Worm (Caenorhabditis elegans): ENCODE results near the gene srd-74.
A peak's percentile ranks its signal among the peaks of the same experiment; 100 is the strongest.

Gene srd-74

DNA sequence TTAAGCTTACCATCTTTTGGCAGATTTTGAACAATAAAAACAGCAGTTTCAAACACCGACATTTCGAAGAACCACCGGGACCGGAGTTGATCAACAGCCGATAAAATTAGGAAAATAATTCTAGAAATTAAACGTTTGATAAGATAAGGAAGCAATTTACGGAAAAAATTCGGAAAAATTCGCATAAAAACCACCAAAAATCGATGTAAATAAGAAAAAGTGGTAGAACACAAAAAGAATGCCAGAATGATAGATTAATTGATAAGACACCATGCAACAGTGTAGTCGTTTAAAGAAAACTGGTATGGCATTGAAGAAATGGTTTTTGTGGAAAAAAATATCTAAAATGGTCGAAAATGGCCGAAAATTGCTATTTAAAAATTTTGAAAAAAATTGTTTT lies 40.5 kb downstream of the srd-74 start, which contains the start of gene maa-1:
maa-1 (minus strand) TSS at position 120 of the 400 bp plus-strand sequence.
- TF ChIP-seq him-1 (tag; optimal IDR thresholded peaks at IDR 0.05), result no peak
- TF ChIP-seq W03F9.2 (tag; optimal IDR thresholded peaks at IDR 0.05), result no peak

DNA sequence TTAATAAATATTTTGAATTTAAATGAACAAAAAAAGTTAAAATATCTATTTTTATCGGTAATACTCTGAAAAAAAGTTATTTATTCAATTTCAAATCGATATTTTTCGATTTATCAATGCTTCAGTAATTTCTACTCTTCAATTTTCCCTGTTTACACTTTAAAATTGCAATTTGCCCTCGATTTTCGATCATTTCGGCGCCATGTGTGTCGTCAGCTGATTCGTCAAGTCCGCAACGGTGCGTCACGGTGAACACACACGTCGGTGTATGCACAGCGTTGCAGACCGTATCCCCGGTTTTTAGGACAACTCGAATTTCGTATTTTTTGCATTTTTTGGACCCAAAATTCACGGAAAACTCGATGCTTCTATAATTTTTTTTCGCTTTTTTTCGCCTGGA lies 41.4 kb downstream of the srd-74 start, which contains the start of gene C18D11.3:
C18D11.3 (plus strand) TSS at position 189 of the 400 bp plus-strand sequence.
- peak; percentile 35 for TF ChIP-seq him-1 (tag; optimal IDR thresholded peaks at IDR 0.05)
- TF ChIP-seq W03F9.2 (tag; optimal IDR thresholded peaks at IDR 0.05), result peak; percentile 79
- TF ChIP-seq dao-5 (tag; optimal IDR thresholded peaks at IDR 0.05), result no peak

ce11 chrIII:11824088-11824487 lies 42.2 kb downstream of the srd-74 start:
- no peak for TF ChIP-seq dao-5 (tag; optimal IDR thresholded peaks at IDR 0.05)
- TF ChIP-seq him-1 (tag; optimal IDR thresholded peaks at IDR 0.05), result no peak

- no peak for TF ChIP-seq dao-5 (tag; optimal IDR thresholded peaks at IDR 0.05)
- TF ChIP-seq W03F9.2 (tag; optimal IDR thresholded peaks at IDR 0.05), result no peak
- no peak for TF ChIP-seq him-1 (tag; optimal IDR thresholded peaks at IDR 0.05)
Observed at ce11 chrIII:11824580-11824979, 42.7 kb downstream of the srd-74 start.

DNA sequence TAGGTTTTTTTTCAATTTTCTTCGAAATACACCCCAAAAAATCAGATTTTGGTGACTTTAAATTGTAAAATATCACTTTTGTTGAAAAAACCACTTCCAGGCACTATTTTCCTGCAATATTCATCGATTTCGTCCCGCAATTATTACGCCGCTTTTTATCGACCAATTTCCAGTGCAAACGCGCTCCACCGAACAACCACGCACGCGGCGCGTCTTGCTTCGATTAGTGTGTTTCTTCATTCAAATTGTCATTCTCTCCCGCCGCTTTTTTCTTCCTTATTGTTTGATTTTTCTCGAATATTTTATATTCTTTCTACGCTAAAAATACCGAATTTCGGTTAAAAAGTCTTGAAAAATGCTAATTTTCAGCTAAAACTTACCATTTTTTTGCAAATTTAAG lies 43.8 kb downstream of the srd-74 start:
- TF ChIP-seq him-1 (tag; optimal IDR thresholded peaks at IDR 0.05), result no peak
- no peak for TF ChIP-seq dao-5 (tag; optimal IDR thresholded peaks at IDR 0.05)
- TF ChIP-seq W03F9.2 (tag; optimal IDR thresholded peaks at IDR 0.05), result peak; percentile 19

ce11 chrIII:11826118-11826517 lies 44.2 kb downstream of the srd-74 start, which contains the start of gene rsp-8:
TSS of gene rsp-8 (plus strand) at chrIII:11826418.
- no peak for TF ChIP-seq dao-5 (tag; optimal IDR thresholded peaks at IDR 0.05)
- TF ChIP-seq W03F9.2 (tag; optimal IDR thresholded peaks at IDR 0.05), result no peak
- no peak for TF ChIP-seq him-1 (tag; optimal IDR thresholded peaks at IDR 0.05)

DNA sequence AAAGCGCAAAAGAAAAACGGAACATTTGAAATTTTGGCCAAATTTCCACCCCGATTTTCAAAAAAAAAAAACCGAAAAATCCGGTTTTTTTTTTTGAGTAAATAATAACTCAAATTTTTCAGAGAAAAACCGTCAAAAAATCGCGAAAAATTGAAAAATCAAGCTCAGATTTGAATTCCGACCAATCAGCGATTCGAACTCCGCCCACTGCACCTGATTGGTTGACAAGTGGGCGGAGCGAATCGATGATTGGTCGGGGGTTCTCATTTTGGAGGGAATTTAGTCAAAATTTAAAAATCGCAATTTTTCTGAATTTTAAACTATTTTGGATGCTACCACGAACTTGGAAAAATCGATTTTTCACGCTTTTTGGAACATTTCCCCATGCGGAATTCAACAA lies 47.2 kb downstream of the srd-74 start:
- TF ChIP-seq W03F9.2 (tag; optimal IDR thresholded peaks at IDR 0.05) (no peak), dao-5 (tag; optimal IDR thresholded peaks at IDR 0.05) (no peak), him-1 (tag; optimal IDR thresholded peaks at IDR 0.05) (no peak)

DNA sequence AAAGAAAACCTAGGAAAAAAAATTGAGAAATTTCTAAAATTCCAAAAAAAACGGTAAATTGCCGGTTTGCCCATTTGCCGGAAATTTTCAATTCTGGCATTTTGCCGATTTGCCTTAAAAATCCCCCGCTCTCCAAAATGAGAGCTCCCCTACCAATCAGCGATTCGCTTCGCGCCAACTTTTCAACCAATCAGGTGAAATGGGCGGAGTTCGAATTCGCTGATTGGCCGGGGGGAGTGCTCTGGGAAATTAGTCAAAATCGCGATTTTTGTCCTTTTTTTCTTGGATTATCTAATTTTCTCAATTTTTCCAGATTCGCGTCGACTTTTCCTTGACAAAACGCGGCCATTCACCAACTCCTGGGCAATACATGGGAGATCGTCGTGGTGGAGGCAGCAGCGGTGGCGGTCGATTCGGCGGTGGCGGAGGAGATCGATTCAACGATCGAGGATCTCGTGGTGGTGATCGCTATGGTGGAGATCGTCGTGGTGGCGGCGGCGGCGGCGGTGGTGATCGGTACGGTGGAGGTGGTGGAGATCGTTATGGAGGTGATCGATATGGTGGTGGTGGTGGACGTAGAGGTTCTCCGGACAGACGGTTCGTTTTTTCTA lies 47.8 kb downstream of the srd-74 start:
- TF ChIP-seq dao-5 (tag; optimal IDR thresholded peaks at IDR 0.05) (no peak), W03F9.2 (tag; optimal IDR thresholded peaks at IDR 0.05) (no peak), him-1 (tag; optimal IDR thresholded peaks at IDR 0.05) (no peak)

DNA sequence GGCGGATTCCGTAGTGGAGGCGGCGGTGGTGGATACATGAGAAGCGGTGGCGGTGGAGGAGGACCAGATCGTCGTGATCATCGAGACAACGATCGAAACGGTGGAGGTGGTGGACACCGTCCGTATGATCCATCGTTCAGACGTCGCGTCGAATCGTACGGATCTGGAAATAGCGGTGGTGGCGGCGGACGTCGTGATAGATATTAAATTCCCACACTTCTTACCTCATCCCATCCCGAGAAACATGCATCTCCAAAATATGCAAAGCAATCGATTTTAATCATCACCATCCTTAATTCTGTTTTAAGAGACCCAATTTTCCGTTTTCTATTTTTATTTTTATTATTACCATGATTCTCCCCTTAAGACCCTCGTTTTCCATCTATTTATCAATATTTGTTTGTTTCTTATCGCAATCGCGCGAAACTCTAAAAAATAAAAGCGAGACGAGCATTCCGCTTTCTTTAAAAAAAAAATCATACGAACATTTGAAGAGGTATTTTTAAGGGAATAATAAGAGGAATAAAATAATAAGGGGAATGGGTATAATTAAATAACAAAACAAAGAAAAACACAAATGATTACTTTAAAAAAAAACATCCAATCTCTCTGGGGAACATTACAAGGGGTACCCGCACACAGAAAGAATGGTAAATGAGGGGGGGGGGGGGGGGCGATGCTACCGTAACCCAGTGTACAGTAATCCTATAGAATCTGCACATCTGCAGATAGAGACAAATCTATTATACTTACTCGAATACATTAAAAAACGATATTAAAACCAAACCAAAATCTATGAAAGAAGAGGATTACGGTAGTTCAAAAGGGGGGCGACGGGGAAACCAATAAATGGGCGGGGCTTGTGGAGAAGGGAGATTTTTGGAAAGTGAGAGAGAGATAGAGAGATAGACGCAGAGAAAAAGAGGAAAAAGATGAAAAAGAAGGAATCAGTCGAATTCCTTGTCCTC lies 48.9 kb downstream of the srd-74 start:
- TF ChIP-seq dao-5 (tag; optimal IDR thresholded peaks at IDR 0.05) (peak; percentile 60), W03F9.2 (tag; optimal IDR thresholded peaks at IDR 0.05) (no peak), him-1 (tag; optimal IDR thresholded peaks at IDR 0.05) (no peak)

DNA sequence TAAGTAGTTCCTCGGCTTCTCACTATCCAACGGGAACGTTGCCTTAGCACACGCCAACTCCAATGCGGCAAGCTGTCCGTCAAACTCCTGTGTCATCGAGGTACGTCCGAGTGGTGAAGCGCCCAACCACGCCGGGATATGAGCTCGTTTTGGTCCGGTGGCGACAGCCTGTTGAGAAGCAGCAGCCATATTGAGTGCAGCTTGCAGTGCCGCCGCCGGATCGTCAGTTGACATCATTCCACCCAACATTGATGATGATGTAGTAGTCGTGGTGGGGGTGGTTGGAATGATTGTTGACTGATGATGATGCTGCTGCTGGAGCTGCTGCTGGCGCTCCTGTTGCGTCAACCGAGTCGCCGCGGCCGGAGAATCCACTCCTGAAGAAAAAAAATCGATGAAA lies 51.5 kb downstream of the srd-74 start:
- TF ChIP-seq dao-5 (tag; optimal IDR thresholded peaks at IDR 0.05) (no peak), W03F9.2 (tag; optimal IDR thresholded peaks at IDR 0.05) (no peak), him-1 (tag; optimal IDR thresholded peaks at IDR 0.05) (no peak)

All from whole organism, L4/young adult.